Fruit fly (Drosophila melanogaster) whole organism, embryonic: ENCODE results near the gene dnc.
A peak's percentile ranks its signal among the peaks of the same experiment; 100 is the strongest.

Experiments
- Ada2b ChIP-seq: fragments of 200-800 bp; sonication (Bioruptor generic); IDR thresholded peaks from 2 replicates; pipeline ENCODE4 v1.3.6; 2022; ENCODE audit warnings: missing biosample characterization, missing genetic modification characterization
- Antp ChIP-seq: fragments of 200-800 bp; sonication (Bioruptor generic); optimal IDR thresholded peaks from 3 replicates; lab custom pipeline; 2016; ENCODE audit warnings: missing biosample characterization, missing genetic modification characterization
- Atf-2 ChIP-seq: fragments of 200-800 bp; sonication (Bioruptor generic); optimal IDR thresholded peaks from 2 replicates; lab custom pipeline; 2016; ENCODE audit warnings: missing biosample characterization, missing genetic modification characterization
- BtbVII ChIP-seq: fragments of 200-800 bp; sonication (Bioruptor generic); optimal IDR thresholded peaks from 3 replicates; lab custom pipeline; 2017; ENCODE audit warnings: missing biosample characterization, mild to moderate bottlenecking, missing genetic modification characterization
- CG1024 ChIP-seq: fragments of 200-800 bp; sonication (Bioruptor generic); IDR thresholded peaks from 2 replicates; pipeline ENCODE4 v1.3.6; 2022; ENCODE audit warnings: missing biosample characterization, missing genetic modification characterization
- CG11456 ChIP-seq: fragments of 200-800 bp; sonication (Bioruptor generic); IDR thresholded peaks from 3 replicates; pipeline ENCODE4 v1.3.6; 2022; ENCODE audit warnings: missing biosample characterization, missing genetic modification characterization
- CG12942 ChIP-seq: fragments of 200-800 bp; sonication (Bioruptor generic); optimal IDR thresholded peaks from 3 replicates; lab custom pipeline; 2016; ENCODE audit warnings: missing biosample characterization, missing genetic modification characterization
- CG13296 ChIP-seq: fragments of 200-800 bp; sonication (Bioruptor generic); optimal IDR thresholded peaks from 3 replicates; lab custom pipeline; 2018; ENCODE audit warnings: missing biosample characterization, mild to moderate bottlenecking, missing genetic modification characterization
- CG13624 ChIP-seq: fragments of 200-800 bp; sonication (Bioruptor generic); optimal IDR thresholded peaks from 2 replicates; lab custom pipeline; 2016; ENCODE audit warnings: missing biosample characterization, missing genetic modification characterization
- CG14441 ChIP-seq: fragments of 200-800 bp; sonication (Bioruptor generic); IDR thresholded peaks from 2 replicates; pipeline ENCODE4 v1.3.6; 2022; ENCODE audit warnings: missing biosample characterization, missing genetic modification characterization
- CG15073 ChIP-seq: fragments of 200-800 bp; sonication (Bioruptor generic); optimal IDR thresholded peaks from 2 replicates; lab custom pipeline; 2016; ENCODE audit warnings: missing biosample characterization, missing genetic modification characterization
- CG15601 ChIP-seq: fragments of 200-800 bp; sonication (Bioruptor generic); optimal IDR thresholded peaks from 3 replicates; lab custom pipeline; 2019; ENCODE audit warnings: missing biosample characterization, mild to moderate bottlenecking, missing genetic modification characterization, moderate library complexity
- CG1603 ChIP-seq: fragments of 200-800 bp; sonication (Bioruptor generic); optimal IDR thresholded peaks from 2 replicates; lab custom pipeline; 2019; ENCODE audit warnings: missing biosample characterization, mild to moderate bottlenecking, missing genetic modification characterization, moderate library complexity
- CG17361 ChIP-seq: fragments of 200-800 bp; sonication (Bioruptor generic); IDR thresholded peaks from 3 replicates; pipeline ENCODE4 v1.3.6; 2022; ENCODE audit warnings: missing biosample characterization, missing genetic modification characterization
- CG17612 ChIP-seq: fragments of 200-800 bp; sonication (Bioruptor generic); IDR thresholded peaks from 2 replicates; pipeline ENCODE4 v1.3.6; 2022; ENCODE audit warnings: missing biosample characterization, missing genetic modification characterization
- CG3163 ChIP-seq: fragments of 200-800 bp; sonication (Bioruptor generic); optimal IDR thresholded peaks from 3 replicates; lab custom pipeline; 2016; ENCODE audit warnings: missing biosample characterization, missing genetic modification characterization
- CG3838 ChIP-seq: fragments of 200-800 bp; sonication (Bioruptor generic); optimal IDR thresholded peaks from 3 replicates; lab custom pipeline; 2016; ENCODE audit warnings: missing biosample characterization, missing genetic modification characterization
- CG4282 ChIP-seq: fragments of 200-800 bp; sonication (Bioruptor generic); optimal IDR thresholded peaks from 2 replicates; lab custom pipeline; 2016; ENCODE audit warnings: missing biosample characterization, missing genetic modification characterization
- CG4328 ChIP-seq: fragments of 200-800 bp; sonication (Bioruptor generic); optimal IDR thresholded peaks from 3 replicates; lab custom pipeline; 2017; ENCODE audit warnings: missing biosample characterization, missing genetic modification reagents, missing genetic modification characterization
- CG4730 ChIP-seq: fragments of 200-800 bp; sonication (Bioruptor generic); IDR thresholded peaks from 2 replicates; pipeline ENCODE4 v1.3.6; 2022; ENCODE audit warnings: missing biosample characterization, missing genetic modification characterization
- CG5953 ChIP-seq: fragments of 200-800 bp; sonication (Bioruptor generic); IDR thresholded peaks from 2 replicates; pipeline ENCODE4 v1.3.6; 2022; ENCODE audit warnings: missing biosample characterization, missing genetic modification characterization
- CG6689 ChIP-seq: fragments of 200-800 bp; sonication (Bioruptor generic); IDR thresholded peaks from 2 replicates; pipeline ENCODE4 v1.3.6; 2022; ENCODE audit warnings: missing biosample characterization, missing genetic modification characterization
- CG8765 ChIP-seq: fragments of 200-800 bp; sonication (Bioruptor generic); IDR thresholded peaks from 2 replicates; pipeline ENCODE4 v1.3.6; 2022; ENCODE audit warnings: missing biosample characterization, missing genetic modification characterization
- CG9817 ChIP-seq: fragments of 200-800 bp; sonication (Bioruptor generic); optimal IDR thresholded peaks from 2 replicates; lab custom pipeline; 2018; ENCODE audit warnings: missing biosample characterization, mild to moderate bottlenecking, missing genetic modification characterization, moderate library complexity
- Dek ChIP-seq: fragments of 200-800 bp; sonication (Bioruptor generic); optimal IDR thresholded peaks from 3 replicates; lab custom pipeline; 2019; ENCODE audit warnings: missing biosample characterization, mild to moderate bottlenecking, missing genetic modification characterization, moderate library complexity
- Hsf ChIP-seq: fragments of 200-800 bp; sonication (Bioruptor generic); optimal IDR thresholded peaks from 3 replicates; lab custom pipeline; 2016; ENCODE audit warnings: missing biosample characterization, missing genetic modification characterization
- Nf-YA ChIP-seq: fragments of 200-800 bp; sonication (Bioruptor generic); IDR thresholded peaks from 2 replicates; pipeline ENCODE4 v1.3.6; 2022; ENCODE audit warnings: missing biosample characterization, missing genetic modification characterization
- NfI ChIP-seq: fragments of 200-800 bp; sonication (Bioruptor generic); optimal IDR thresholded peaks from 3 replicates; lab custom pipeline; 2018; ENCODE audit warnings: missing biosample characterization, mild to moderate bottlenecking, missing genetic modification characterization, moderate library complexity
- Scr ChIP-seq: fragments of 200-800 bp; sonication (Bioruptor generic); IDR thresholded peaks from 2 replicates; pipeline ENCODE4 v1.3.6; 2022; ENCODE audit warnings: missing biosample characterization, missing genetic modification characterization; ENCODE audit not compliant: partially characterized antibody
- Sin3A ChIP-seq: fragments of >200 bp; optimal IDR thresholded peaks from 2 replicates; lab custom pipeline; 2018
- Ssrp ChIP-seq: fragments of 200-800 bp; sonication (Bioruptor generic); optimal IDR thresholded peaks from 2 replicates; lab custom pipeline; 2018; ENCODE audit warnings: missing biosample characterization, mild to moderate bottlenecking, missing genetic modification characterization, moderate library complexity
- cg ChIP-seq: fragments of 200-800 bp; sonication (Bioruptor generic); optimal IDR thresholded peaks from 3 replicates; lab custom pipeline; 2019; ENCODE audit warnings: missing biosample characterization, mild to moderate bottlenecking, missing genetic modification characterization, moderate library complexity
- chif ChIP-seq, 2 experiments: fragments of 200-800 bp; sonication (Bioruptor generic); optimal IDR thresholded peaks; 3 replicates each; lab custom pipeline; 2016; ENCODE audit warnings: missing biosample characterization in 2 of 2, missing genetic modification characterization in 2 of 2
- fd96Cb ChIP-seq: fragments of 200-800 bp; sonication (Bioruptor generic); optimal IDR thresholded peaks from 2 replicates; lab custom pipeline; 2018; ENCODE audit warnings: missing biosample characterization, mild to moderate bottlenecking, missing genetic modification characterization, moderate library complexity
- gcm2 ChIP-seq: fragments of 200-800 bp; sonication (Bioruptor generic); optimal IDR thresholded peaks from 2 replicates; lab custom pipeline; 2016; ENCODE audit warnings: missing biosample characterization, missing genetic modification characterization
- grn ChIP-seq: fragments of 200-800 bp; sonication (Bioruptor generic); optimal IDR thresholded peaks from 3 replicates; lab custom pipeline; 2017; ENCODE audit warnings: missing biosample characterization, missing genetic modification characterization
- h ChIP-seq: fragments of >200 bp; optimal IDR thresholded peaks from 2 replicates; lab custom pipeline; 2017
- ham ChIP-seq: fragments of 200-800 bp; sonication (Bioruptor generic); IDR thresholded peaks from 2 replicates; pipeline ENCODE4 v1.3.6; 2022; ENCODE audit warnings: missing biosample characterization, missing genetic modification characterization
- jigr1 ChIP-seq: fragments of 200-800 bp; sonication (Bioruptor generic); IDR thresholded peaks from 3 replicates; pipeline ENCODE4 v1.3.6; 2022; ENCODE audit warnings: missing biosample characterization, missing genetic modification characterization
- lola ChIP-seq, 3 experiments: fragments of >200 bp in 2 of 3; fragments of 200-800 bp in 1 of 3; sonication (Bioruptor generic) in 1 of 3; optimal IDR thresholded peaks; 2 replicates each; lab custom pipeline; 2017 to 2019; ENCODE audit warnings: missing biosample characterization in 3 of 3, missing genetic modification characterization in 3 of 3, mild to moderate bottlenecking in 1 of 3, moderate library complexity in 1 of 3
- nau ChIP-seq: fragments of 200-800 bp; sonication (Bioruptor generic); optimal IDR thresholded peaks from 3 replicates; lab custom pipeline; 2017; ENCODE audit warnings: missing biosample characterization, mild to moderate bottlenecking, missing genetic modification characterization, missing genetic modification reagents
- oc ChIP-seq: fragments of 200-800 bp; sonication (Bioruptor generic); optimal IDR thresholded peaks from 2 replicates; lab custom pipeline; 2018; ENCODE audit warnings: missing biosample characterization, mild to moderate bottlenecking, missing genetic modification characterization, moderate library complexity
- odd ChIP-seq: fragments of 200-800 bp; sonication (Bioruptor generic); optimal IDR thresholded peaks from 2 replicates; lab custom pipeline; 2017; ENCODE audit warnings: missing biosample characterization, mild to moderate bottlenecking, missing genetic modification characterization
- pfk ChIP-seq: fragments of 200-800 bp; sonication (Bioruptor generic); optimal IDR thresholded peaks from 2 replicates; lab custom pipeline; 2018; ENCODE audit warnings: missing biosample characterization, mild to moderate bottlenecking, missing genetic modification characterization, moderate library complexity
- pita ChIP-seq: fragments of 200-800 bp; sonication (Bioruptor generic); optimal IDR thresholded peaks from 2 replicates; lab custom pipeline; 2017; ENCODE audit warnings: missing biosample characterization, mild to moderate bottlenecking, missing genetic modification characterization
- pum ChIP-seq: fragments of 200-800 bp; sonication (Bioruptor generic); optimal IDR thresholded peaks from 2 replicates; lab custom pipeline; 2016; ENCODE audit warnings: missing biosample characterization, missing genetic modification characterization
- shn ChIP-seq: fragments of 200-800 bp; sonication (Bioruptor generic); optimal IDR thresholded peaks from 3 replicates; lab custom pipeline; 2016; ENCODE audit warnings: missing biosample characterization, missing genetic modification characterization
- unc-4 ChIP-seq: fragments of 200-800 bp; sonication (Bioruptor generic); IDR thresholded peaks from 2 replicates; pipeline ENCODE4 v1.3.6; 2022; ENCODE audit warnings: missing biosample characterization, missing genetic modification characterization; ENCODE audit not compliant: partially characterized antibody
- wdn ChIP-seq: fragments of 200-800 bp; sonication (Bioruptor generic); IDR thresholded peaks from 2 replicates; pipeline ENCODE4 v1.3.6; 2022; ENCODE audit warnings: missing biosample characterization, missing genetic modification characterization
- wor ChIP-seq: fragments of 200-800 bp; sonication (Bioruptor generic); IDR thresholded peaks from 2 replicates; pipeline ENCODE4 v1.3.6; 2022; ENCODE audit warnings: missing biosample characterization, missing genetic modification characterization

dnc gene

DNA sequence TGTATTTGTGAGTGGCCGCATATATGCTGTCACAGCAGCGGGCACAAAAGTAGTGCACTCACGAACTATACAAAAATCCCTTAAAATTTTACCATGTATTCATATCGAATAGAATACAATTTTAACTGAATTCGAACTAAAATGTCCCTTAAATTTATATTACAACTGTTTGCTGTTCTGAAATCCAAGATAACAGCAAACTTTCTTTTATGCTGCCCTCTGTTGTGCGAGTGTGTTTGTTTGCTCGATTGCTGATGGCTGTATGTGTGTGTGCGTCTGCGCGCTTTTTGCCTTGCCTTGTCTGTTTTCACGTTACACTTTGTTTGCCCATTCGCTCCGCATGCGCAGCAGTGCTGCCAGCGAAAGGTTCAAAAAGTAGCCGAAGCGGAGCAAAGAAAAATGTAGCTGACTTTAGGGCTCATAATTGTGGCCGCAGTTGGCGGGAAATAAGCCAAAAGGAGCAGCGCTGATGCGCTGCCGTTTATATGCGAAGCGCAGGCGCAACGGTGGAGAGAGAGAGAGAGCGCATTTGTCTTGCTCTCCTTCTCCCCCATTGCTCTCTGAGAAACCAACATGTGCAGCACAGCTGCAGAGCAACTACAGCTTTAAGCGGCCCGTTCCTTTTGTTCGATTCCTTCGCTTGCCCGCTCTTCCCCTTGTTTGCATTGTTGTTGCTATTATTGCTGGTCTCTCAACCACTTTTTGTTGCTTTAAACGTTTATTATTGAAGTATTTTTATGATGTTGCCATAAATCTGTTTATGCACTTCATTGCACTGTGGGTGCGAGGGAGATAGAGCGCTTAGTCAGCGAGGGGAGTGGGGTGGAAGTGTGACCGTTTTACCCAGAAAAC lies 13.6 kb upstream of the dnc start (continued):
- TF ChIP-seq h (peak; percentile 41), CG11456 (GFP tag; lab: Robert Waterston, UW) (peak; percentile 83), Nf-YA (GFP tag; lab: Robert Waterston, UW) (peak; percentile 83), fd96Cb (tag; lab: Kevin White, UChicago) (peak; percentile 94), pfk (GFP tag; lab: Kevin White, UChicago) (no peak), CG3838 (GFP tag; lab: Kevin White, UChicago) (peak; percentile 80), Atf-2 (peak; percentile 93), CG14441 (GFP tag; lab: Robert Waterston, UW) (peak; percentile 91), jigr1 (GFP tag; lab: Robert Waterston, UW) (peak; percentile 87), CG6689 (GFP tag; lab: Robert Waterston, UW) (peak; percentile 95), CG1024 (GFP tag; lab: Robert Waterston, UW) (peak; percentile 86), Hsf (GFP tag; lab: Kevin White, UChicago) (peak; percentile 95), pita (no peak), NfI (GFP tag; lab: Kevin White, UChicago) (peak; percentile 88), Antp (GFP tag; lab: Kevin White, UChicago) (peak; percentile 90), CG5953 (GFP tag; lab: Robert Waterston, UW) (peak; percentile 91), unc-4 (GFP tag; lab: Robert Waterston, UW) (0 out of 2 replicates have a peak, but pooled peaks have one; percentile 17), BtbVII (GFP tag; lab: Kevin White, UChicago) (peak; percentile 83), CG9817 (tag; lab: Kevin White, UChicago) (peak; percentile 82), shn (peak; percentile 92), CG4328 (GFP tag; lab: Kevin White, UChicago) (peak; percentile 80), cg (GFP tag; lab: Kevin White, UChicago) (peak; percentile 85), CG13296 (GFP tag; lab: Kevin White, UChicago) (peak; percentile 87), CG4282 (GFP tag; lab: Kevin White, UChicago) (peak; percentile 73), Dek (peak; percentile 83), pum (GFP tag; lab: Kevin White, UChicago) (peak; percentile 94), nau (no peak), Scr (GFP tag; lab: Robert Waterston, UW) (no peak), Sin3A (lab: Kevin White, UChicago) (no peak), grn (peak; percentile 76), ham (GFP tag; lab: Robert Waterston, UW) (peak; percentile 62), CG17612 (GFP tag; lab: Robert Waterston, UW) (peak; percentile 54), CG13624 (GFP tag; lab: Kevin White, UChicago) (peak; percentile 88), lola (GFP tag; optimal IDR thresholded peaks at IDR 0.05; lab: Kevin White, UChicago) (peak in 1 of 3 experiments; percentile 96), wor (GFP tag; lab: Robert Waterston, UW) (peak; percentile 88), odd (GFP tag; lab: Kevin White, UChicago) (peak; percentile 86), CG4730 (GFP tag; lab: Robert Waterston, UW) (peak; percentile 88), Ada2b (GFP tag; lab: Robert Waterston, UW) (peak; percentile 90), CG1603 (tag; lab: Kevin White, UChicago) (peak; percentile 98), oc (tag; lab: Kevin White, UChicago) (peak; percentile 92), gcm2 (peak; percentile 93), chif (GFP tag; optimal IDR thresholded peaks at IDR 0.05; lab: Kevin White, UChicago) (peak; percentile 90 to 95), CG17361 (GFP tag; lab: Robert Waterston, UW) (peak; percentile 93), CG15601 (tag; lab: Kevin White, UChicago) (peak; percentile 92), CG12942 (GFP tag; lab: Kevin White, UChicago) (peak; percentile 88), CG3163 (GFP tag; lab: Kevin White, UChicago) (peak; percentile 68), CG8765 (GFP tag; lab: Robert Waterston, UW) (peak; percentile 76), wdn (GFP tag; lab: Robert Waterston, UW) (peak; percentile 78), CG15073 (GFP tag; lab: Kevin White, UChicago) (peak; percentile 74), Ssrp (tag; lab: Kevin White, UChicago) (peak; percentile 94)
